Worm (Caenorhabditis elegans): Measurements from ENCODE around the gene ZK856.16.

ZK856.16 gene

ce11 chrV:10246443-10246885, 41.1 kb upstream of the ZK856.16 start:
- TF ChIP-seq pes-1 (GFP tag; IDR thresholded peaks at IDR 0.05): no peak
- TF ChIP-seq scrt-1 (GFP tag; IDR thresholded peaks at IDR 0.05): no peak

ce11 chrV:10245615-10246014, 40.2 kb upstream of the ZK856.16 start:
- TF ChIP-seq flt-1 (GFP tag; IDR thresholded peaks at IDR 0.05): no peak
- no peak for TF ChIP-seq ets-7 (tag; optimal IDR thresholded peaks at IDR 0.05)
- no peak for TF ChIP-seq tbx-37 (GFP tag; conservative IDR thresholded peaks at IDR 0.05)
- no peak for TF ChIP-seq hmg-4 (GFP tag; optimal IDR thresholded peaks at IDR 0.05)
- no peak for TF ChIP-seq ceh-13 (GFP tag; optimal IDR thresholded peaks at IDR 0.05)
- TF ChIP-seq sea-1 (GFP tag; conservative IDR thresholded peaks at IDR 0.05): no peak

ce11 chrV:10244018-10244720, 38.8 kb upstream of the ZK856.16 start:
- TF ChIP-seq ama-1 (optimal IDR thresholded peaks at IDR 0.05) (no peak), ceh-13 (GFP tag; optimal IDR thresholded peaks at IDR 0.05) (no peak), F13C5.2 (tag; optimal IDR thresholded peaks at IDR 0.05) (no peak), hmbx-1 (tag; optimal IDR thresholded peaks at IDR 0.05) (no peak), hmg-4 (GFP tag; optimal IDR thresholded peaks at IDR 0.05) (no peak), scrt-1 (GFP tag; IDR thresholded peaks at IDR 0.05) (no peak), pes-1 (GFP tag; IDR thresholded peaks at IDR 0.05) (no peak), tbx-37 (GFP tag; conservative IDR thresholded peaks at IDR 0.05) (no peak), aly-1 (tag; optimal IDR thresholded peaks at IDR 0.05) (no peak), flt-1 (GFP tag; IDR thresholded peaks at IDR 0.05) (no peak), hnd-1 (tag; optimal IDR thresholded peaks at IDR 0.05) (no peak)

DNA sequence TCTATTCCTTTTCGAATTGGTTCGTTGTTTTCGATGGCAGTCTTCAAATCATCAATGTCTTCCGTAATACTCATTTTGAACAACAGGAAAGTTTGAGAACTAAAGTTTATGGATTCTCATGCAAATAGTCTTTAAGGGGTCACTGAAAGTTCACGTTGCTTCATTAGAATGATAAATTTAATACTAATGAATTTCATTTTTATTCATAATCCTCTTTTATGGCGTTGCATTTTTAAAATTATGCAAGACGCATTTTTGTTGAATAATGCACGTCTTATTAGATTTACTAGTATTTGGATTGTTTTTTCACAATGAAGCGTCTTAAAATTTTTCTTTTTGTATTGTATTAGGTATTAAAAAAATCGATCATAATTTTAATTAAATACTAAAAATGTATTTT, 37.7 kb upstream of the ZK856.16 start, which contains the start of gene C12D8.9:
C12D8.9 (minus strand) TSS at position 101 of the 400 bp plus-strand sequence.
- no peak for TF ChIP-seq F13C5.2 (tag; optimal IDR thresholded peaks at IDR 0.05)
- TF ChIP-seq ceh-13 (GFP tag; optimal IDR thresholded peaks at IDR 0.05): no peak
- no peak for TF ChIP-seq sea-1 (GFP tag; conservative IDR thresholded peaks at IDR 0.05)
- no peak for TF ChIP-seq ama-1 (optimal IDR thresholded peaks at IDR 0.05)
- no peak for TF ChIP-seq ets-7 (tag; optimal IDR thresholded peaks at IDR 0.05)
- TF ChIP-seq tbx-37 (GFP tag; conservative IDR thresholded peaks at IDR 0.05): no peak
- TF ChIP-seq hmbx-1 (tag; optimal IDR thresholded peaks at IDR 0.05): no peak
- no peak for TF ChIP-seq tra-4 (tag; optimal IDR thresholded peaks at IDR 0.05)
- no peak for TF ChIP-seq hnd-1 (tag; optimal IDR thresholded peaks at IDR 0.05)
- TF ChIP-seq aly-1 (tag; optimal IDR thresholded peaks at IDR 0.05): no peak
- TF ChIP-seq pes-1 (GFP tag; IDR thresholded peaks at IDR 0.05): no peak
- TF ChIP-seq scrt-1 (GFP tag; IDR thresholded peaks at IDR 0.05): no peak
- no peak for TF ChIP-seq hmg-4 (GFP tag; optimal IDR thresholded peaks at IDR 0.05)
- TF ChIP-seq B0310.2 (tag; optimal IDR thresholded peaks at IDR 0.05): no peak
- no peak for TF ChIP-seq flt-1 (GFP tag; IDR thresholded peaks at IDR 0.05)
- TF ChIP-seq tbx-11 (GFP tag; IDR thresholded peaks at IDR 0.05): no peak
- no peak for TF ChIP-seq ceh-36 (tag; optimal IDR thresholded peaks at IDR 0.05)

- TF ChIP-seq tbx-11 (GFP tag; IDR thresholded peaks at IDR 0.05) (no peak), hnd-1 (tag; optimal IDR thresholded peaks at IDR 0.05) (no peak), aly-1 (tag; optimal IDR thresholded peaks at IDR 0.05) (no peak), ets-7 (tag; optimal IDR thresholded peaks at IDR 0.05) (no peak), ceh-36 (tag; optimal IDR thresholded peaks at IDR 0.05) (no peak), scrt-1 (GFP tag; IDR thresholded peaks at IDR 0.05) (no peak), tra-4 (tag; optimal IDR thresholded peaks at IDR 0.05) (no peak), tbx-37 (GFP tag; conservative IDR thresholded peaks at IDR 0.05) (no peak), hmbx-1 (tag; optimal IDR thresholded peaks at IDR 0.05) (no peak), ceh-13 (GFP tag; optimal IDR thresholded peaks at IDR 0.05) (no peak), B0310.2 (tag; optimal IDR thresholded peaks at IDR 0.05) (no peak)
These were observed 35.9 kb upstream of the ZK856.16 start, which contains the start of the genes C12D8.21 and col-148 for ce11 chrV:10241121-10241803. C12D8.21 (minus strand) TSS chrV:10241188. col-148 (plus strand) TSS chrV:10241753.

DNA sequence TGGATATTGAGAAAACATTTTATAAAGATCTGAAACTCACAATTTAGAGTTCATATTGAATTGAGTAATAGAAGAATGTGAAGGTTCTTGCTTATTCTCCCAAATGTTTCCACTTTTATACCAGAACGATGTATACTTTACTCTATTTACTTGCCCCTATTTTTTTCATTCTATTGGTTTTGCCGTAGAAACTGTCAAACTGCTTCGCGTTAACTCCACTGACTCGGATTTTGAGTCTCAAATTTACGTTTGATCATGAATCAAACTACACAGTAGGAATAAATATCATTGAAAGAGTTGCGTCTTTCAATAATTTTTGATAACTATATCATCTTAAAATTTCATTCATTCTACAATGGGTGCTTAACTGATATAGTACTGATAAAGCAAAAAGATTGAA, 34.5 kb upstream of the ZK856.16 start, which contains the start of gene fipr-8:
fipr-8 (minus strand) TSS at position 101 of the 400 bp plus-strand sequence.
- TF ChIP-seq flt-1 (GFP tag; IDR thresholded peaks at IDR 0.05): no peak

ce11 chrV:10238665-10239064, 33.3 kb upstream of the ZK856.16 start, which contains the start of gene fubl-1:
fubl-1 (minus strand) TSS chrV:10238866.
- TF ChIP-seq tra-4 (tag; optimal IDR thresholded peaks at IDR 0.05) (no peak), B0310.2 (tag; optimal IDR thresholded peaks at IDR 0.05) (no peak), hmg-4 (GFP tag; optimal IDR thresholded peaks at IDR 0.05) (peak; percentile 37)

ce11 chrV:10237959-10238444, 32.6 kb upstream of the ZK856.16 start:
- no peak for TF ChIP-seq hmbx-1 (tag; optimal IDR thresholded peaks at IDR 0.05)
- TF ChIP-seq ceh-13 (GFP tag; optimal IDR thresholded peaks at IDR 0.05): no peak
- no peak for TF ChIP-seq tbx-11 (GFP tag; IDR thresholded peaks at IDR 0.05)
- no peak for TF ChIP-seq tra-4 (tag; optimal IDR thresholded peaks at IDR 0.05)
- no peak for TF ChIP-seq B0310.2 (tag; optimal IDR thresholded peaks at IDR 0.05)
- no peak for TF ChIP-seq aly-1 (tag; optimal IDR thresholded peaks at IDR 0.05)
- no peak for TF ChIP-seq hnd-1 (tag; optimal IDR thresholded peaks at IDR 0.05)
- no peak for TF ChIP-seq tbx-37 (GFP tag; conservative IDR thresholded peaks at IDR 0.05)
- TF ChIP-seq ama-1 (optimal IDR thresholded peaks at IDR 0.05): no peak

All from whole organism, early embryonic.